Fruit fly (Drosophila melanogaster) whole organism, embryonic: ENCODE data around the gene CG32147.
A peak's percentile ranks its signal among the peaks of the same experiment; 100 is the strongest.

Experiments used
- Bgb ChIP-seq: fragments of 200-800 bp; sonication (Bioruptor generic); IDR thresholded peaks from 2 replicates; pipeline ENCODE4 v1.3.6; 2022; ENCODE audit warnings: missing biosample characterization, missing genetic modification characterization; ENCODE audit not compliant: partially characterized antibody
- CG10462 ChIP-seq: fragments of 200-800 bp; sonication (Bioruptor generic); optimal IDR thresholded peaks from 2 replicates; lab custom pipeline; 2016; ENCODE audit warnings: missing biosample characterization, missing genetic modification characterization
- CG10543 ChIP-seq: fragments of 200-800 bp; sonication (Bioruptor generic); optimal IDR thresholded peaks from 3 replicates; lab custom pipeline; 2017; ENCODE audit warnings: missing biosample characterization, mild to moderate bottlenecking, missing genetic modification characterization, moderate library complexity
- CG11696 ChIP-seq: fragments of 200-800 bp; sonication (Bioruptor generic); IDR thresholded peaks from 2 replicates; pipeline ENCODE4 v1.3.6; 2022; ENCODE audit warnings: missing biosample characterization, missing genetic modification characterization
- CG12236 ChIP-seq: fragments of 200-800 bp; sonication (Bioruptor generic); optimal IDR thresholded peaks from 2 replicates; lab custom pipeline; 2016; ENCODE audit warnings: missing biosample characterization, missing genetic modification characterization
- CG12744 ChIP-seq: fragments of 200-800 bp; sonication (Bioruptor generic); optimal IDR thresholded peaks from 2 replicates; lab custom pipeline; 2016; ENCODE audit warnings: missing biosample characterization, missing genetic modification characterization
- CG15011 ChIP-seq: fragments of 200-800 bp; sonication (Bioruptor generic); optimal IDR thresholded peaks from 3 replicates; lab custom pipeline; 2018; ENCODE audit warnings: missing biosample characterization, mild to moderate bottlenecking, missing genetic modification characterization
- CG17186 ChIP-seq: fragments of 200-800 bp; sonication (Bioruptor generic); optimal IDR thresholded peaks from 3 replicates; lab custom pipeline; 2017; ENCODE audit warnings: missing biosample characterization, missing genetic modification reagents, missing genetic modification characterization
- CG17359 ChIP-seq: fragments of 200-800 bp; sonication (Bioruptor generic); optimal IDR thresholded peaks from 3 replicates; lab custom pipeline; 2018; ENCODE audit warnings: missing biosample characterization, mild to moderate bottlenecking, missing genetic modification characterization, moderate library complexity
- CG17568 ChIP-seq: fragments of 200-800 bp; sonication (Bioruptor generic); optimal IDR thresholded peaks from 2 replicates; lab custom pipeline; 2018; ENCODE audit warnings: missing biosample characterization, mild to moderate bottlenecking, missing genetic modification characterization, moderate library complexity
- CG2875 ChIP-seq: fragments of 200-800 bp; sonication (Bioruptor generic); optimal IDR thresholded peaks from 2 replicates; lab custom pipeline; 2017; ENCODE audit warnings: missing biosample characterization, mild to moderate bottlenecking, missing genetic modification characterization, missing genetic modification reagents
- CG30020 ChIP-seq: fragments of 200-800 bp; optimal IDR thresholded peaks from 2 replicates; lab custom pipeline; 2019; ENCODE audit warnings: missing biosample characterization, mild to moderate bottlenecking, missing genetic modification characterization, moderate library complexity
- CG4404 ChIP-seq: fragments of 200-800 bp; sonication (Bioruptor generic); IDR thresholded peaks from 2 replicates; pipeline ENCODE4 v1.3.6; 2022; ENCODE audit warnings: missing biosample characterization, missing genetic modification characterization
- CG6765 ChIP-seq: fragments of 200-800 bp; sonication (Bioruptor generic); optimal IDR thresholded peaks from 3 replicates; lab custom pipeline; 2017; ENCODE audit warnings: missing biosample characterization, mild to moderate bottlenecking, missing genetic modification characterization
- CG7963 ChIP-seq: fragments of 200-800 bp; sonication (Bioruptor generic); IDR thresholded peaks from 3 replicates; pipeline ENCODE4 v1.3.6; 2022; ENCODE audit warnings: missing biosample characterization, missing genetic modification characterization; ENCODE audit not compliant: partially characterized antibody
- CG8089 ChIP-seq: fragments of 200-800 bp; sonication (Bioruptor generic); optimal IDR thresholded peaks from 3 replicates; lab custom pipeline; 2016; ENCODE audit warnings: missing biosample characterization, missing genetic modification characterization
- D ChIP-seq, 2 experiments: fragments of 200-800 bp in 1 of 2; fragments of >200 bp in 1 of 2; sonication (Bioruptor generic) in 1 of 2; optimal IDR thresholded peaks; 2 replicates in 1 of 2; 3 replicates in 1 of 2; lab custom pipeline; 2017; ENCODE audit warnings: mild to moderate bottlenecking in 1 of 2, missing biosample characterization in 1 of 2, missing genetic modification characterization in 1 of 2, missing genetic modification reagents in 1 of 2
- Ets65A ChIP-seq: fragments of 200-800 bp; sonication (Bioruptor generic); peaks from one replicate; lab custom pipeline; 2016; ENCODE audit warnings: missing biosample characterization, missing genetic modification characterization
- Ets97D ChIP-seq: fragments of 200-800 bp; sonication (Bioruptor generic); optimal IDR thresholded peaks from 3 replicates; lab custom pipeline; 2016; ENCODE audit warnings: missing biosample characterization, missing genetic modification characterization
- Hey ChIP-seq: fragments of 200-800 bp; sonication (Bioruptor generic); optimal IDR thresholded peaks from 3 replicates; lab custom pipeline; 2018; ENCODE audit warnings: missing biosample characterization, mild to moderate bottlenecking, missing genetic modification characterization
- HmgD ChIP-seq: fragments of 200-800 bp; sonication (Bioruptor generic); optimal IDR thresholded peaks from 3 replicates; lab custom pipeline; 2016; ENCODE audit warnings: missing biosample characterization, missing genetic modification characterization
- Lpt ChIP-seq: fragments of >200 bp; optimal IDR thresholded peaks from 2 replicates; lab custom pipeline; 2018; ENCODE audit warnings: missing biosample characterization, missing genetic modification characterization
- MBD-R2 ChIP-seq: fragments of 200-800 bp; sonication (Bioruptor generic); IDR thresholded peaks from 2 replicates; pipeline ENCODE4 v1.3.6; 2022; ENCODE audit warnings: missing biosample characterization, missing genetic modification characterization
- Nf-YC ChIP-seq: fragments of 200-800 bp; optimal IDR thresholded peaks from 3 replicates; lab custom pipeline; 2019; ENCODE audit warnings: missing biosample characterization, mild to moderate bottlenecking, missing genetic modification characterization, moderate library complexity
- NfI ChIP-seq: fragments of 200-800 bp; sonication (Bioruptor generic); optimal IDR thresholded peaks from 3 replicates; lab custom pipeline; 2018; ENCODE audit warnings: missing biosample characterization, mild to moderate bottlenecking, missing genetic modification characterization, moderate library complexity
- Ravus ChIP-seq: fragments of 200-800 bp; sonication (Bioruptor generic); IDR thresholded peaks from 2 replicates; pipeline ENCODE4 v1.3.6; 2022; ENCODE audit warnings: missing biosample characterization, missing genetic modification characterization
- Rx ChIP-seq: fragments of 200-800 bp; sonication (Bioruptor generic); IDR thresholded peaks from 2 replicates; pipeline ENCODE4 v1.3.6; 2022; ENCODE audit warnings: missing biosample characterization, missing genetic modification characterization
- Xbp1 ChIP-seq: fragments of 200-800 bp; sonication (Bioruptor generic); optimal IDR thresholded peaks from 3 replicates; lab custom pipeline; 2016; ENCODE audit warnings: missing biosample characterization, mild to moderate bottlenecking, missing genetic modification characterization
- ash1 ChIP-seq: fragments of 200-800 bp; sonication (Bioruptor generic); optimal IDR thresholded peaks from 2 replicates; lab custom pipeline; 2018; ENCODE audit warnings: missing biosample characterization, mild to moderate bottlenecking, missing genetic modification characterization
- ato ChIP-seq: fragments of 200-800 bp; sonication (Bioruptor generic); IDR thresholded peaks from 2 replicates; pipeline ENCODE4 v1.3.6; 2022; ENCODE audit warnings: missing biosample characterization, missing genetic modification characterization; ENCODE audit not compliant: partially characterized antibody
- cg ChIP-seq: fragments of 200-800 bp; sonication (Bioruptor generic); optimal IDR thresholded peaks from 3 replicates; lab custom pipeline; 2019; ENCODE audit warnings: missing biosample characterization, mild to moderate bottlenecking, missing genetic modification characterization, moderate library complexity
- chm ChIP-seq: fragments of 200-800 bp; sonication (Bioruptor generic); IDR thresholded peaks from 2 replicates; pipeline ENCODE4 v1.3.6; 2022; ENCODE audit warnings: missing biosample characterization, missing genetic modification characterization
- corto ChIP-seq: fragments of 200-800 bp; sonication (Bioruptor generic); optimal IDR thresholded peaks from 2 replicates; lab custom pipeline; 2016; ENCODE audit warnings: missing biosample characterization, mild to moderate bottlenecking, missing genetic modification characterization, moderate library complexity
- da ChIP-seq: fragments of 200-800 bp; sonication (Bioruptor generic); optimal IDR thresholded peaks from 2 replicates; lab custom pipeline; 2016; ENCODE audit warnings: missing biosample characterization, missing genetic modification characterization
- en ChIP-seq: fragments of 200-800 bp; sonication (Bioruptor generic); optimal IDR thresholded peaks from 2 replicates; lab custom pipeline; 2016; ENCODE audit warnings: missing biosample characterization, missing genetic modification characterization
- esg ChIP-seq: fragments of 200-800 bp; sonication (Bioruptor generic); conservative IDR thresholded peaks from 2 replicates; pipeline ENCODE4 v1.3.6; 2022; ENCODE audit warnings: missing biosample characterization, missing genetic modification characterization
- ftz-f1 ChIP-seq: fragments of 200-800 bp; sonication (Bioruptor generic); optimal IDR thresholded peaks from 2 replicates; lab custom pipeline; 2016; ENCODE audit warnings: missing biosample characterization, missing genetic modification characterization
- gfzf ChIP-seq: fragments of 200-800 bp; sonication (Bioruptor generic); optimal IDR thresholded peaks from 2 replicates; lab custom pipeline; 2016; ENCODE audit warnings: missing biosample characterization, mild to moderate bottlenecking, missing genetic modification characterization, moderate library complexity
- gro ChIP-seq: fragments of 200-800 bp; sonication (Bioruptor generic); optimal IDR thresholded peaks from 2 replicates; lab custom pipeline; 2016; ENCODE audit warnings: missing biosample characterization, missing genetic modification characterization
- gt ChIP-seq: fragments of 200-800 bp; sonication (Bioruptor generic); IDR thresholded peaks from 2 replicates; pipeline ENCODE4 v1.3.6; 2022; ENCODE audit warnings: missing biosample characterization, missing genetic modification characterization
- ham ChIP-seq: fragments of 200-800 bp; sonication (Bioruptor generic); IDR thresholded peaks from 2 replicates; pipeline ENCODE4 v1.3.6; 2022; ENCODE audit warnings: missing biosample characterization, missing genetic modification characterization
- hbn ChIP-seq: fragments of 200-800 bp; sonication (Bioruptor generic); IDR thresholded peaks from 2 replicates; pipeline ENCODE4 v1.3.6; 2022; ENCODE audit warnings: missing biosample characterization, missing genetic modification characterization; ENCODE audit not compliant: partially characterized antibody
- jigr1 ChIP-seq: fragments of 200-800 bp; sonication (Bioruptor generic); IDR thresholded peaks from 3 replicates; pipeline ENCODE4 v1.3.6; 2022; ENCODE audit warnings: missing biosample characterization, missing genetic modification characterization
- knrl ChIP-seq: fragments of 200-800 bp; sonication (Bioruptor generic); IDR thresholded peaks from 3 replicates; pipeline ENCODE4 v1.3.6; 2022; ENCODE audit warnings: missing biosample characterization, missing genetic modification characterization; ENCODE audit not compliant: partially characterized antibody
- lov ChIP-seq, 2 experiments: fragments of 200-800 bp in 1 of 2; fragments of >200 bp in 1 of 2; sonication (Bioruptor generic) in 1 of 2; IDR thresholded peaks in 1 of 2; optimal IDR thresholded peaks in 1 of 2; 2 replicates in 1 of 2; 3 replicates in 1 of 2; pipeline versions ENCODE4 v1.3.6 to Lab custom; 2017 to 2022; ENCODE audit warnings: missing biosample characterization in 1 of 2, missing genetic modification characterization in 1 of 2
- nau ChIP-seq: fragments of 200-800 bp; sonication (Bioruptor generic); optimal IDR thresholded peaks from 3 replicates; lab custom pipeline; 2017; ENCODE audit warnings: missing biosample characterization, mild to moderate bottlenecking, missing genetic modification characterization, missing genetic modification reagents
- onecut ChIP-seq: fragments of 200-800 bp; sonication (Bioruptor generic); IDR thresholded peaks from 2 replicates; pipeline ENCODE4 v1.3.6; 2022; ENCODE audit warnings: missing biosample characterization, missing genetic modification characterization
- pb ChIP-seq: fragments of 200-800 bp; sonication (Bioruptor generic); optimal IDR thresholded peaks from 3 replicates; lab custom pipeline; 2016; ENCODE audit warnings: missing biosample characterization, missing genetic modification characterization
- sens-2 ChIP-seq: fragments of 200-800 bp; sonication (Bioruptor generic); IDR thresholded peaks from 2 replicates; pipeline ENCODE4 v1.3.6; 2022; ENCODE audit warnings: missing biosample characterization, missing genetic modification characterization
- ssp ChIP-seq: fragments of 200-800 bp; sonication (Bioruptor generic); IDR thresholded peaks from 2 replicates; pipeline ENCODE4 v1.3.6; 2022; ENCODE audit warnings: missing biosample characterization, missing genetic modification characterization
- wdn ChIP-seq: fragments of 200-800 bp; sonication (Bioruptor generic); IDR thresholded peaks from 2 replicates; pipeline ENCODE4 v1.3.6; 2022; ENCODE audit warnings: missing biosample characterization, missing genetic modification characterization

CG32147 gene

dm6 chr3L:15178618-15179017 is 34.8 kb upstream of the CG32147 start (continued):
- no peak for TF ChIP-seq nau (GFP tag; lab: Kevin White, UChicago)
- TF ChIP-seq Ets65A (GFP tag; lab: Kevin White, UChicago): no peak
- no peak for TF ChIP-seq Lpt (GFP tag; lab: Kevin White, UChicago)
- no peak for TF ChIP-seq Bgb (GFP tag; lab: Robert Waterston, UW)
- TF ChIP-seq onecut (GFP tag; lab: Robert Waterston, UW): 0 out of 2 replicates have a peak, but pooled peaks have one; percentile 17
- TF ChIP-seq CG17359: no peak
- no peak for TF ChIP-seq CG10543
- TF ChIP-seq ssp (GFP tag; lab: Robert Waterston, UW): no peak
- TF ChIP-seq CG12744 (GFP tag; lab: Kevin White, UChicago): no peak
- no peak for TF ChIP-seq Ravus (GFP tag; lab: Robert Waterston, UW)
- no peak for TF ChIP-seq corto (GFP tag; lab: Kevin White, UChicago)
- TF ChIP-seq lov (optimal IDR thresholded peaks at IDR 0.05; lab: Kevin White, UChicago): no peak
- no peak for TF ChIP-seq lov (GFP tag; IDR thresholded peaks at IDR 0.05; lab: Robert Waterston, UW)
- TF ChIP-seq Nf-YC: no peak
- TF ChIP-seq jigr1 (GFP tag; lab: Robert Waterston, UW): no peak
- no peak for TF ChIP-seq CG7963 (GFP tag; lab: Robert Waterston, UW)
- TF ChIP-seq pb: no peak
- no peak for TF ChIP-seq sens-2 (GFP tag; lab: Robert Waterston, UW)
- TF ChIP-seq CG15011 (GFP tag; lab: Kevin White, UChicago): no peak
- TF ChIP-seq Hey: no peak
- no peak for TF ChIP-seq Rx
- no peak for TF ChIP-seq en (GFP tag; lab: Kevin White, UChicago)
- no peak for TF ChIP-seq ftz-f1 (GFP tag; lab: Kevin White, UChicago)
- no peak for TF ChIP-seq hbn (GFP tag; lab: Robert Waterston, UW)
- no peak for TF ChIP-seq HmgD (GFP tag; lab: Kevin White, UChicago)
- no peak for TF ChIP-seq CG10462
- TF ChIP-seq knrl (GFP tag; lab: Robert Waterston, UW): no peak
- no peak for TF ChIP-seq da (GFP tag; lab: Kevin White, UChicago)
- TF ChIP-seq CG2875 (GFP tag; lab: Kevin White, UChicago): no peak
- no peak for TF ChIP-seq ash1 (GFP tag; lab: Kevin White, UChicago)
- TF ChIP-seq CG11696 (GFP tag; lab: Robert Waterston, UW): peak; percentile 63; the same call in 1 of the 2 replicates
- TF ChIP-seq CG8089 (GFP tag; lab: Kevin White, UChicago): no peak
- TF ChIP-seq CG17186 (GFP tag; lab: Kevin White, UChicago): no peak
- no peak for TF ChIP-seq gro
- TF ChIP-seq Ets97D: no peak
- TF ChIP-seq CG4404: no peak
- TF ChIP-seq ham (GFP tag; lab: Robert Waterston, UW): no peak
- TF ChIP-seq CG12236 (GFP tag; lab: Kevin White, UChicago): no peak
- TF ChIP-seq chm (GFP tag; lab: Robert Waterston, UW): 0 out of 2 replicates have a peak, but pooled peaks have one; percentile 21
- no peak for TF ChIP-seq esg (GFP tag; lab: Robert Waterston, UW)
- TF ChIP-seq gfzf (GFP tag; lab: Kevin White, UChicago): no peak
- TF ChIP-seq ato: no peak
- TF ChIP-seq CG17568 (GFP tag; lab: Kevin White, UChicago): no peak
- TF ChIP-seq CG6765 (GFP tag; lab: Kevin White, UChicago): no peak
- TF ChIP-seq MBD-R2 (GFP tag; lab: Robert Waterston, UW): no peak
- TF ChIP-seq CG30020 (tag; lab: Kevin White, UChicago): no peak
- no peak for TF ChIP-seq Xbp1
- TF ChIP-seq gt: no peak
- peak; percentile 63 for TF ChIP-seq cg (GFP tag; lab: Kevin White, UChicago)
- 0 out of 2 replicates have a peak, but pooled peaks have one; percentile 40 for TF ChIP-seq wdn (GFP tag; lab: Robert Waterston, UW)
- TF ChIP-seq NfI (GFP tag; lab: Kevin White, UChicago): no peak
- TF ChIP-seq D (optimal IDR thresholded peaks at IDR 0.05; lab: Kevin White, UChicago): no peak
- no peak for TF ChIP-seq D (GFP tag; optimal IDR thresholded peaks at IDR 0.05; lab: Kevin White, UChicago)
